Fruit fly (Drosophila melanogaster) whole organism, embryonic: ENCODE measurements around the gene CG7601.

Experiments used
- B-H1 ChIP-seq: fragments of 200-800 bp; sonication (Bioruptor generic); IDR thresholded peaks from 3 replicates; pipeline ENCODE4 v1.3.6; 2022; ENCODE audit warnings: missing biosample characterization, missing genetic modification characterization
- CG11093 ChIP-seq: fragments of 200-800 bp; sonication (Bioruptor generic); IDR thresholded peaks from 3 replicates; pipeline ENCODE4 v1.3.6; 2022; ENCODE audit warnings: missing biosample characterization, missing genetic modification characterization
- CG12071 ChIP-seq: fragments of 200-800 bp; sonication (Bioruptor generic); optimal IDR thresholded peaks from 3 replicates; lab custom pipeline; 2018; ENCODE audit warnings: missing biosample characterization, mild to moderate bottlenecking, missing genetic modification characterization
- CG13296 ChIP-seq: fragments of 200-800 bp; sonication (Bioruptor generic); optimal IDR thresholded peaks from 3 replicates; lab custom pipeline; 2018; ENCODE audit warnings: missing biosample characterization, mild to moderate bottlenecking, missing genetic modification characterization
- CG1529 ChIP-seq: fragments of 200-800 bp; sonication (Bioruptor generic); optimal IDR thresholded peaks from 3 replicates; lab custom pipeline; 2018; ENCODE audit warnings: missing biosample characterization, missing genetic modification characterization
- CG16813 ChIP-seq: fragments of 200-800 bp; sonication (Bioruptor generic); IDR thresholded peaks from 3 replicates; pipeline ENCODE4 v1.3.6; 2022; ENCODE audit warnings: missing biosample characterization, missing genetic modification characterization; ENCODE audit not compliant: partially characterized antibody
- CG31365 ChIP-seq: fragments of 200-800 bp; sonication (Bioruptor generic); optimal IDR thresholded peaks from 2 replicates; lab custom pipeline; 2018; ENCODE audit warnings: missing biosample characterization, mild to moderate bottlenecking, missing genetic modification characterization
- CG3163 ChIP-seq: fragments of 200-800 bp; sonication (Bioruptor generic); optimal IDR thresholded peaks from 3 replicates; lab custom pipeline; 2016; ENCODE audit warnings: missing biosample characterization, missing genetic modification characterization
- CG3281 ChIP-seq: fragments of 200-800 bp; sonication (Bioruptor generic); optimal IDR thresholded peaks from 3 replicates; lab custom pipeline; 2017; ENCODE audit warnings: missing biosample characterization, mild to moderate bottlenecking, missing genetic modification characterization
- CG4617 ChIP-seq: fragments of 200-800 bp; sonication (Bioruptor generic); optimal IDR thresholded peaks from 3 replicates; lab custom pipeline; 2016; ENCODE audit warnings: missing biosample characterization, missing genetic modification characterization, borderline replicate concordance
- CG7357 ChIP-seq: fragments of 200-800 bp; sonication (Bioruptor generic); IDR thresholded peaks from 3 replicates; pipeline ENCODE4 v1.3.6; 2022; ENCODE audit warnings: missing biosample characterization, missing genetic modification characterization
- CG7928 ChIP-seq: fragments of 200-800 bp; sonication (Bioruptor generic); optimal IDR thresholded peaks from 2 replicates; lab custom pipeline; 2017; ENCODE audit warnings: missing biosample characterization, mild to moderate bottlenecking, missing genetic modification characterization
- CG9817 ChIP-seq: fragments of 200-800 bp; sonication (Bioruptor generic); optimal IDR thresholded peaks from 2 replicates; lab custom pipeline; 2018; ENCODE audit warnings: missing biosample characterization, mild to moderate bottlenecking, missing genetic modification characterization, moderate library complexity
- CG9876 ChIP-seq: fragments of 200-800 bp; sonication (Bioruptor generic); optimal IDR thresholded peaks from 2 replicates; lab custom pipeline; 2016; ENCODE audit warnings: missing biosample characterization, missing genetic modification characterization
- CTCF ChIP-seq: fragments of 200-800 bp; sonication (Bioruptor generic); optimal IDR thresholded peaks from 2 replicates; lab custom pipeline; 2017; ENCODE audit warnings: missing biosample characterization, mild to moderate bottlenecking, missing genetic modification characterization, moderate library complexity
- Camta ChIP-seq: fragments of 200-800 bp; sonication (Bioruptor generic); optimal IDR thresholded peaks from 2 replicates; lab custom pipeline; 2016; ENCODE audit warnings: missing biosample characterization, missing genetic modification characterization
- Dek ChIP-seq: fragments of 200-800 bp; sonication (Bioruptor generic); optimal IDR thresholded peaks from 3 replicates; lab custom pipeline; 2019; ENCODE audit warnings: missing biosample characterization, mild to moderate bottlenecking, missing genetic modification characterization, moderate library complexity
- Fer2 ChIP-seq: fragments of 200-800 bp; sonication (Bioruptor generic); optimal IDR thresholded peaks from 2 replicates; lab custom pipeline; 2018; ENCODE audit warnings: missing biosample characterization, mild to moderate bottlenecking, missing genetic modification characterization, moderate library complexity
- HLH3B ChIP-seq: fragments of 200-800 bp; sonication (Bioruptor generic); IDR thresholded peaks from 2 replicates; pipeline ENCODE4 v1.3.6; 2022; ENCODE audit warnings: missing biosample characterization, missing genetic modification characterization
- HLHmδ ChIP-seq: fragments of 200-800 bp; sonication (Bioruptor generic); optimal IDR thresholded peaks from 2 replicates; lab custom pipeline; 2018; ENCODE audit warnings: missing biosample characterization, mild to moderate bottlenecking, missing genetic modification characterization, moderate library complexity
- Hr51 ChIP-seq, 2 experiments: fragments of 200-800 bp; sonication (Bioruptor generic); optimal IDR thresholded peaks; 2 replicates in 1 of 2; 3 replicates in 1 of 2; lab custom pipeline; 2016 to 2018; ENCODE audit warnings: missing biosample characterization in 2 of 2, missing genetic modification characterization in 2 of 2, mild to moderate bottlenecking in 1 of 2, moderate library complexity in 1 of 2
- Lim3 ChIP-seq: fragments of 200-800 bp; sonication (Bioruptor generic); IDR thresholded peaks from 2 replicates; pipeline ENCODE4 v1.3.6; 2022; ENCODE audit warnings: missing biosample characterization, missing genetic modification characterization
- MBD-R2 ChIP-seq: fragments of 200-800 bp; sonication (Bioruptor generic); IDR thresholded peaks from 2 replicates; pipeline ENCODE4 v1.3.6; 2022; ENCODE audit warnings: missing biosample characterization, missing genetic modification characterization
- Mes4 ChIP-seq: fragments of 200-800 bp; sonication (Bioruptor generic); optimal IDR thresholded peaks from 2 replicates; lab custom pipeline; 2016; ENCODE audit warnings: missing biosample characterization, missing genetic modification characterization
- Side ChIP-seq: fragments of 200-800 bp; sonication (Bioruptor generic); optimal IDR thresholded peaks from 2 replicates; lab custom pipeline; 2016; ENCODE audit warnings: missing biosample characterization, missing genetic modification characterization
- Sin3A ChIP-seq: fragments of >200 bp; optimal IDR thresholded peaks from 2 replicates; lab custom pipeline; 2018
- Sry-δ ChIP-seq: fragments of 200-800 bp; sonication (Bioruptor generic); optimal IDR thresholded peaks from 2 replicates; lab custom pipeline; 2016; ENCODE audit warnings: missing biosample characterization, missing genetic modification characterization
- Vsx1 ChIP-seq: fragments of 200-800 bp; sonication (Bioruptor generic); optimal IDR thresholded peaks from 2 replicates; lab custom pipeline; 2017; ENCODE audit warnings: missing biosample characterization, mild to moderate bottlenecking, missing genetic modification characterization, missing genetic modification reagents
- ase ChIP-seq: fragments of 200-800 bp; sonication (Bioruptor generic); IDR thresholded peaks from 3 replicates; pipeline ENCODE4 v1.3.6; 2022; ENCODE audit warnings: missing biosample characterization, missing genetic modification characterization
- ato ChIP-seq: fragments of 200-800 bp; sonication (Bioruptor generic); IDR thresholded peaks from 2 replicates; pipeline ENCODE4 v1.3.6; 2022; ENCODE audit warnings: missing biosample characterization, missing genetic modification characterization; ENCODE audit not compliant: partially characterized antibody
- crp ChIP-seq, 2 experiments: fragments of 200-800 bp; sonication (Bioruptor generic); optimal IDR thresholded peaks; 2 replicates in 1 of 2; 3 replicates in 1 of 2; lab custom pipeline; 2017; ENCODE audit warnings: missing biosample characterization in 2 of 2, missing genetic modification characterization in 2 of 2, mild to moderate bottlenecking in 1 of 2, moderate library complexity in 1 of 2
- dan ChIP-seq: fragments of 200-800 bp; sonication (Bioruptor generic); IDR thresholded peaks from 2 replicates; pipeline ENCODE4 v1.3.6; 2022; ENCODE audit warnings: missing biosample characterization, missing genetic modification characterization
- exex ChIP-seq: fragments of 200-800 bp; sonication (Bioruptor generic); optimal IDR thresholded peaks from 4 replicates; lab custom pipeline; 2018; ENCODE audit warnings: missing biosample characterization, mild to moderate bottlenecking, missing genetic modification characterization, moderate library complexity
- hbn ChIP-seq: fragments of 200-800 bp; sonication (Bioruptor generic); IDR thresholded peaks from 2 replicates; pipeline ENCODE4 v1.3.6; 2022; ENCODE audit warnings: missing biosample characterization, missing genetic modification characterization; ENCODE audit not compliant: partially characterized antibody
- her ChIP-seq: fragments of 200-800 bp; sonication (Bioruptor generic); optimal IDR thresholded peaks from 2 replicates; lab custom pipeline; 2016; ENCODE audit warnings: missing biosample characterization, missing genetic modification characterization
- hkb ChIP-seq, 2 experiments: fragments of 200-800 bp in 1 of 2; fragments of >200 bp in 1 of 2; sonication (Bioruptor generic) in 1 of 2; IDR thresholded peaks in 1 of 2; optimal IDR thresholded peaks in 1 of 2; 2 replicates each; pipeline versions ENCODE4 v1.3.6 to Lab custom; 2017 to 2022; ENCODE audit warnings: missing biosample characterization in 1 of 2, missing genetic modification characterization in 1 of 2
- ind ChIP-seq: fragments of 200-800 bp; sonication (Bioruptor generic); optimal IDR thresholded peaks from 3 replicates; lab custom pipeline; 2016; ENCODE audit warnings: missing biosample characterization, missing genetic modification characterization
- lov ChIP-seq, 2 experiments: fragments of 200-800 bp in 1 of 2; fragments of >200 bp in 1 of 2; sonication (Bioruptor generic) in 1 of 2; IDR thresholded peaks in 1 of 2; optimal IDR thresholded peaks in 1 of 2; 2 replicates in 1 of 2; 3 replicates in 1 of 2; pipeline versions ENCODE4 v1.3.6 to Lab custom; 2017 to 2022; ENCODE audit warnings: missing biosample characterization in 1 of 2, missing genetic modification characterization in 1 of 2
- mirr ChIP-seq: fragments of 200-800 bp; sonication (Bioruptor generic); optimal IDR thresholded peaks from 3 replicates; lab custom pipeline; 2018; ENCODE audit warnings: missing biosample characterization, mild to moderate bottlenecking, missing genetic modification characterization
- nerfin-1 ChIP-seq: fragments of 200-800 bp; sonication (Bioruptor generic); optimal IDR thresholded peaks from 3 replicates; lab custom pipeline; 2019; ENCODE audit warnings: missing biosample characterization, mild to moderate bottlenecking, missing genetic modification characterization, moderate library complexity
- nerfin-2 ChIP-seq: fragments of 200-800 bp; sonication (Bioruptor generic); IDR thresholded peaks from 2 replicates; pipeline ENCODE4 v1.3.6; 2022; ENCODE audit warnings: missing biosample characterization, missing genetic modification characterization; ENCODE audit not compliant: partially characterized antibody
- nom ChIP-seq: fragments of 200-800 bp; sonication (Bioruptor generic); optimal IDR thresholded peaks from 2 replicates; lab custom pipeline; 2017; ENCODE audit warnings: missing biosample characterization, missing genetic modification characterization, mild to moderate bottlenecking, moderate library complexity, missing genetic modification reagents
- run ChIP-seq: fragments of 200-800 bp; sonication (Bioruptor generic); optimal IDR thresholded peaks from 3 replicates; lab custom pipeline; 2018; ENCODE audit warnings: missing biosample characterization, mild to moderate bottlenecking, missing genetic modification characterization
- sens-2 ChIP-seq: fragments of 200-800 bp; sonication (Bioruptor generic); IDR thresholded peaks from 2 replicates; pipeline ENCODE4 v1.3.6; 2022; ENCODE audit warnings: missing biosample characterization, missing genetic modification characterization
- sna ChIP-seq: fragments of 200-800 bp; sonication (Bioruptor generic); IDR thresholded peaks from 2 replicates; pipeline ENCODE4 v1.3.6; 2022; ENCODE audit warnings: missing biosample characterization, missing genetic modification characterization; ENCODE audit not compliant: partially characterized antibody
- tll ChIP-seq, 2 experiments: fragments of 200-800 bp in 1 of 2; fragments of >200 bp in 1 of 2; sonication (Bioruptor generic) in 1 of 2; optimal IDR thresholded peaks; 2 replicates each; lab custom pipeline; 2017 to 2019; ENCODE audit warnings: missing biosample characterization in 2 of 2, missing genetic modification characterization in 2 of 2, mild to moderate bottlenecking in 1 of 2, moderate library complexity in 1 of 2
- trh ChIP-seq: fragments of 200-800 bp; sonication (Bioruptor generic); optimal IDR thresholded peaks from 2 replicates; lab custom pipeline; 2016; ENCODE audit warnings: missing biosample characterization, missing genetic modification characterization
- unc-4 ChIP-seq: fragments of 200-800 bp; sonication (Bioruptor generic); IDR thresholded peaks from 2 replicates; pipeline ENCODE4 v1.3.6; 2022; ENCODE audit warnings: missing biosample characterization, missing genetic modification characterization; ENCODE audit not compliant: partially characterized antibody

Gene CG7601

DNA sequence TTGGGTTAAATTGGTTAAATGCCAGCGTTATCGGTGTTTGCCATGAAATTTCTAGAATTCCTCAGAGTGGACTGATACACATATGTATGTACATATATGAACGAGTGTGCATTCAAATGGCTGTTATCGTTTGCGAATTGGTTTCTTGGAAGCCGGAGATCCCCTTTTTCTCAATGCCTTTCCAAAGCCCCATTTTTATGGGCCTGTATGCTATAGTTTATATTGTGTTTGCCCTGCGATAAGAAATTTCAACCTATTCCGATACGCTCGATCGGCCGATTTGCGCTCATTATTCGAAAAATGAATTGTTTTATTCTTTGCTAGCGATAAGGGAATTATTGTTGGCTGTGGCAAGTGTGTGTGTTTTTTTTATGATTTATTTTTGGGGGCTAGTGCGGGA is 46.7 kb upstream of the CG7601 start (continued):
- no peak for TF ChIP-seq mirr
- TF ChIP-seq, all 482 proteins: peak for 11

DNA sequence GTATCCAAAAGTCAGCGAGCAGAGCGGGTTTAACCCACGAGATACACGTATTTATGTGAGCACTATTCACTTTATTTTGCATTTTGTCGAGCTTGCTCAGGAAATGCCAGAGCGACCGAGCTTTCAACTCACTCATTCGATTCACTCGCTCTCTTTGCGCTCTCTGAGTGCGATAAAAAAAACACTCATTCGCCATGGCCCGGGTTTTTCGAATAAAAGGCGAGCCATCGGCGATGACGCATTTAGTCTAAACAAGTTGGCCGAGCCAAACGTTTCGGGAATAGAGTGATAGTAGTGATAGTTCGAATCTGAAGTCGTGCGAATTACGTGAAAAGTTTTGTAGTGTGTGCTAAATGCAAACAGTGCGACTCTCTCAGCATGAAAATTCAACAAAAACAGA is 45.8 kb upstream of the CG7601 start:
- TF ChIP-seq run (tag; lab: Kevin White, UChicago) (peak; percentile 16), lov (optimal IDR thresholded peaks at IDR 0.05; lab: Kevin White, UChicago) (no peak), lov (GFP tag; IDR thresholded peaks at IDR 0.05; lab: Robert Waterston, UW) (no peak), CG4617 (GFP tag; lab: Kevin White, UChicago) (no peak), ind (GFP tag; lab: Kevin White, UChicago) (no peak), nerfin-2 (GFP tag; lab: Robert Waterston, UW) (no peak), nerfin-1 (tag; lab: Kevin White, UChicago) (no peak), Sry-δ (GFP tag; lab: Kevin White, UChicago) (no peak), Side (GFP tag; lab: Kevin White, UChicago) (peak; percentile 36), ase (no peak), CG12071 (GFP tag; lab: Kevin White, UChicago) (peak; percentile 36), Fer2 (tag; lab: Kevin White, UChicago) (no peak), Lim3 (GFP tag; lab: Robert Waterston, UW) (no peak), Dek (tag; lab: Kevin White, UChicago) (no peak), Mes4 (GFP tag; lab: Kevin White, UChicago) (no peak), exex (no peak), CG1529 (no peak), CG9876 (GFP tag; lab: Kevin White, UChicago) (no peak), CG16813 (GFP tag; lab: Robert Waterston, UW) (no peak), MBD-R2 (GFP tag; lab: Robert Waterston, UW) (no peak), trh (GFP tag; lab: Kevin White, UChicago) (no peak), CG11093 (GFP tag; lab: Robert Waterston, UW) (no peak), ato (GFP tag; lab: Robert Waterston, UW) (peak; percentile 56; the same call in 1 of the 2 replicates), Sin3A (lab: Kevin White, UChicago) (no peak), crp (GFP tag; optimal IDR thresholded peaks at IDR 0.05; lab: Kevin White, UChicago) (no peak), CG9817 (tag; lab: Kevin White, UChicago) (no peak), CTCF (GFP tag; lab: Kevin White, UChicago) (no peak), tll (GFP tag; optimal IDR thresholded peaks at IDR 0.05; lab: Kevin White, UChicago) (no peak), unc-4 (peak; percentile 48), CG7357 (GFP tag; lab: Robert Waterston, UW) (no peak), CG7928 (GFP tag; lab: Kevin White, UChicago) (no peak), CG3281 (GFP tag; lab: Kevin White, UChicago) (peak; percentile 17), Vsx1 (GFP tag; lab: Kevin White, UChicago) (no peak), sna (peak; percentile 69), CG3163 (GFP tag; lab: Kevin White, UChicago) (no peak), HLH3B (peak; percentile 9; the same call in 1 of the 2 replicates), her (GFP tag; lab: Kevin White, UChicago) (peak; percentile 24), CG31365 (tag; lab: Kevin White, UChicago) (peak; percentile 41), CG13296 (GFP tag; lab: Kevin White, UChicago) (peak; percentile 50), dan (GFP tag; lab: Robert Waterston, UW) (no peak), HLHmδ (GFP tag; lab: Kevin White, UChicago) (no peak), sens-2 (GFP tag; lab: Robert Waterston, UW) (no peak), Camta (no peak), nom (peak; percentile 80), B-H1 (GFP tag; lab: Robert Waterston, UW) (no peak; the same call in 2 of the 3 replicates), Hr51 (GFP tag; optimal IDR thresholded peaks at IDR 0.05; lab: Kevin White, UChicago) (no peak), hbn (no peak), hkb (optimal IDR thresholded peaks at IDR 0.05; lab: Kevin White, UChicago) (no peak), hkb (GFP tag; IDR thresholded peaks at IDR 0.05; lab: Robert Waterston, UW) (peak; percentile 49)
